Fruit fly (Drosophila melanogaster): ENCODE data around the gene CG13850.

CG13850 gene

dm6 chr3R:22455335-22455985, 44.7 kb upstream of the CG13850 start (continued):
- TF ChIP-seq CG10631 (GFP tag; optimal IDR thresholded peaks at IDR 0.05) (peak; percentile 20), Sox14 (GFP tag; optimal IDR thresholded peaks at IDR 0.05) (peak; percentile 32), CG3032 (tag; optimal IDR thresholded peaks at IDR 0.05) (peak; percentile 38), CG3919 (GFP tag; optimal IDR thresholded peaks at IDR 0.05) (peak; percentile 35), fd59A (GFP tag; optimal IDR thresholded peaks at IDR 0.05) (peak; percentile 16), CG11902 (GFP tag; optimal IDR thresholded peaks at IDR 0.05) (peak; percentile 13)

- TF ChIP-seq svp (GFP tag) (peak; percentile 98), Sox102F (GFP tag; optimal IDR thresholded peaks at IDR 0.05) (no peak)
These were observed 44.0 kb upstream of the CG13850 start for dm6 chr3R:22454397-22455334.

- peak; percentile 15 for TF ChIP-seq fkh (GFP tag; optimal IDR thresholded peaks at IDR 0.05)
- TF ChIP-seq Eip78C (GFP tag) = no peak
These were observed 39.2 kb upstream of the CG13850 start for dm6 chr3R:22449871-22450424.

- TF ChIP-seq CG11762 (GFP tag; optimal IDR thresholded peaks at IDR 0.05; ENCODE audit: insufficient read depth) (no peak), OdsH (GFP tag; optimal IDR thresholded peaks at IDR 0.05) (no peak), CG34406 (GFP tag; optimal IDR thresholded peaks at IDR 0.05) (peak; percentile 13), svp (GFP tag) (peak; percentile 54), Gug (GFP tag; IDR thresholded peaks at IDR 0.05) (peak; percentile 51), acj6 (GFP tag; optimal IDR thresholded peaks at IDR 0.05) (no peak), fkh (GFP tag; optimal IDR thresholded peaks at IDR 0.05) (peak; percentile 100), Sox102F (GFP tag; optimal IDR thresholded peaks at IDR 0.05) (no peak), vri (GFP tag; optimal IDR thresholded peaks at IDR 0.05) (peak; percentile 18), CG8632 (GFP tag; optimal IDR thresholded peaks at IDR 0.05) (no peak), CG9139 (GFP tag; optimal IDR thresholded peaks at IDR 0.05) (peak; percentile 18), Eip75B (GFP tag; optimal IDR thresholded peaks at IDR 0.05) (no peak), CG10631 (GFP tag; optimal IDR thresholded peaks at IDR 0.05) (peak; percentile 25), Hr38 (GFP tag; optimal IDR thresholded peaks at IDR 0.05) (no peak), achi (GFP tag; optimal IDR thresholded peaks at IDR 0.05) (peak; percentile 24), net (GFP tag; optimal IDR thresholded peaks at IDR 0.05) (peak; percentile 46), CG3919 (GFP tag; optimal IDR thresholded peaks at IDR 0.05) (peak; percentile 18), CG11294 (GFP tag; IDR thresholded peaks at IDR 0.05) (no peak), CG10669 (GFP tag; optimal IDR thresholded peaks at IDR 0.05) (no peak), CG31627 (GFP tag; optimal IDR thresholded peaks at IDR 0.05) (no peak), topi (GFP tag; optimal IDR thresholded peaks at IDR 0.05) (peak; percentile 0), dac (GFP tag; optimal IDR thresholded peaks at IDR 0.05) (no peak), cyc (GFP tag; optimal IDR thresholded peaks at IDR 0.05) (no peak), CG3032 (tag; optimal IDR thresholded peaks at IDR 0.05) (peak; percentile 6), eg (GFP tag; IDR thresholded peaks at IDR 0.05) (peak; percentile 83), Met (GFP tag; optimal IDR thresholded peaks at IDR 0.05) (peak; percentile 5), CG8119 (GFP tag; IDR thresholded peaks at IDR 0.05) (peak; percentile 73; the same call in 1 of the 3 replicates), CG4318 (GFP tag; optimal IDR thresholded peaks at IDR 0.05) (peak; percentile 27), salr (GFP tag; optimal IDR thresholded peaks at IDR 0.05) (peak in 1 of 2 experiments; percentile 55), CG7368 (GFP tag; optimal IDR thresholded peaks at IDR 0.05) (no peak), pdm3 (GFP tag; optimal IDR thresholded peaks at IDR 0.05) (no peak), spab (GFP tag; optimal IDR thresholded peaks at IDR 0.05) (no peak), Sox14 (GFP tag; optimal IDR thresholded peaks at IDR 0.05) (peak; percentile 18), CG1621 (tag; optimal IDR thresholded peaks at IDR 0.05) (peak; percentile 94), Smox (GFP tag; optimal IDR thresholded peaks at IDR 0.05) (no peak), Lpt (GFP tag; optimal IDR thresholded peaks at IDR 0.05) (no peak), CG6854 (GFP tag; optimal IDR thresholded peaks at IDR 0.05) (peak; percentile 63), lz (GFP tag; optimal IDR thresholded peaks at IDR 0.05) (no peak), CG6163 (GFP tag; IDR thresholded peaks at IDR 0.05) (peak; percentile 74)
These were observed 37.1 kb upstream of the CG13850 start, which contains the start of gene CG34376 for dm6 chr3R:22447874-22448254. Gene CG34376, plus strand, starts transcription at chr3R:22448099.

All from whole organism, prepupa.